Worm (Caenorhabditis elegans) whole organism, L4/young adult: ENCODE measurements around the gene F11D11.6.

ENCODE experiments used
- dao-5 ChIP-seq: sonication (generic microtip); optimal IDR thresholded peaks from 2 replicates; lab custom pipeline; 2016; ENCODE audit warnings: missing genotype, missing genetic modification characterization, moderate library complexity, missing compliant biosample characterization
- him-1 ChIP-seq: sonication (generic microtip); optimal IDR thresholded peaks from 2 replicates; lab custom pipeline; 2016; ENCODE audit warnings: missing genotype, missing genetic modification reagents, missing genetic modification characterization, missing compliant biosample characterization

DNA sequence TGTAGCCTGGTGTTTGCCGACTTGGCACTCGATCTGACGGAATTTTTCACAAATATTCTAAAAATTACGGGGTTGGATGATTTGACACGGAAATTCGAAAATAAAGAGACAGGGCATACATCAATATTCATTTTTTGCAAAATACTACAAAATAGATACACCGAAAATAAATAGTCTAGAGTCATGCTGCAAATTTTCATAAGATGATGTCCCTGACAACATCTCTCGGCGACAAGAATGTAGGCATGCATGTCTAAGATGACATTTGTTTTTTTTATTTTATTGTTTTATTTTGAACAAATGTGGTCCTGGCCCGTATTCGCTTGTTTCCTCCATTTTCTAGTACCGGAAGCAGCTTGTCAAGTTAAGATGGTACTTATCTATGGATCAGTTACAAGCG, 18.5 kb upstream of the F11D11.6 start, which contains the start of gene clec-256:
- TF ChIP-seq him-1 (tag; lab: Kevin White, UChicago), result no peak
- no peak for TF ChIP-seq dao-5
